Fruit fly (Drosophila melanogaster) whole organism, embryonic: ENCODE data around the gene qless.

Source experiments
- CG10462 ChIP-seq: fragments of 200-800 bp; sonication (Bioruptor generic); optimal IDR thresholded peaks from 2 replicates; lab custom pipeline; 2016; ENCODE audit warnings: missing biosample characterization, missing genetic modification characterization
- CG11456 ChIP-seq: fragments of 200-800 bp; sonication (Bioruptor generic); IDR thresholded peaks from 3 replicates; pipeline ENCODE4 v1.3.6; 2022; ENCODE audit warnings: missing biosample characterization, missing genetic modification characterization
- CG11560 ChIP-seq: fragments of 200-800 bp; sonication (Bioruptor generic); IDR thresholded peaks from 3 replicates; pipeline ENCODE4 v1.3.6; 2022; ENCODE audit warnings: missing biosample characterization, missing genetic modification characterization
- CG12155 ChIP-seq: fragments of 200-800 bp; sonication (Bioruptor generic); optimal IDR thresholded peaks from 3 replicates; lab custom pipeline; 2016; ENCODE audit warnings: missing biosample characterization, missing genetic modification characterization
- CG12236 ChIP-seq: fragments of 200-800 bp; sonication (Bioruptor generic); optimal IDR thresholded peaks from 2 replicates; lab custom pipeline; 2016; ENCODE audit warnings: missing biosample characterization, missing genetic modification characterization
- CG14050 ChIP-seq: fragments of 200-800 bp; sonication (Bioruptor generic); IDR thresholded peaks from 3 replicates; pipeline ENCODE4 v1.3.6; 2022; ENCODE audit warnings: missing biosample characterization, missing genetic modification characterization
- CG15073 ChIP-seq: fragments of 200-800 bp; sonication (Bioruptor generic); optimal IDR thresholded peaks from 2 replicates; lab custom pipeline; 2016; ENCODE audit warnings: missing biosample characterization, missing genetic modification characterization
- CG1603 ChIP-seq: fragments of 200-800 bp; sonication (Bioruptor generic); optimal IDR thresholded peaks from 2 replicates; lab custom pipeline; 2019; ENCODE audit warnings: missing biosample characterization, mild to moderate bottlenecking, missing genetic modification characterization, moderate library complexity
- CG17359 ChIP-seq: fragments of 200-800 bp; sonication (Bioruptor generic); optimal IDR thresholded peaks from 3 replicates; lab custom pipeline; 2018; ENCODE audit warnings: missing biosample characterization, mild to moderate bottlenecking, missing genetic modification characterization, moderate library complexity
- CG18262 ChIP-seq: fragments of 200-800 bp; optimal IDR thresholded peaks from 3 replicates; lab custom pipeline; 2019; ENCODE audit warnings: missing biosample characterization, mild to moderate bottlenecking, missing genetic modification characterization, moderate library complexity
- CG1832 ChIP-seq: fragments of 200-800 bp; sonication (Bioruptor generic); optimal IDR thresholded peaks from 2 replicates; lab custom pipeline; 2017; ENCODE audit warnings: missing biosample characterization, mild to moderate bottlenecking, missing genetic modification characterization, inconsistent platforms
- CG2712 ChIP-seq: fragments of 200-800 bp; optimal IDR thresholded peaks from 3 replicates; lab custom pipeline; 2019; ENCODE audit warnings: missing biosample characterization, mild to moderate bottlenecking, missing genetic modification characterization, moderate library complexity
- CG31224 ChIP-seq: fragments of 200-800 bp; sonication (Bioruptor generic); IDR thresholded peaks from 2 replicates; pipeline ENCODE4 v1.3.6; 2022; ENCODE audit warnings: missing biosample characterization, missing genetic modification characterization
- CG31441 ChIP-seq: fragments of 200-800 bp; sonication (Bioruptor generic); IDR thresholded peaks from 2 replicates; pipeline ENCODE4 v1.3.6; 2022; ENCODE audit warnings: missing biosample characterization, missing genetic modification characterization
- CG33557 ChIP-seq: fragments of 200-800 bp; sonication (Bioruptor generic); optimal IDR thresholded peaks from 2 replicates; lab custom pipeline; 2019; ENCODE audit warnings: missing biosample characterization, mild to moderate bottlenecking, missing genetic modification characterization, moderate library complexity
- CG3726 ChIP-seq: fragments of 200-800 bp; sonication (Bioruptor generic); IDR thresholded peaks from 3 replicates; pipeline ENCODE4, ENCODE4 v1.3.6; 2022; ENCODE audit warnings: missing biosample characterization, missing genetic modification characterization
- CG4707 ChIP-seq: fragments of 200-800 bp; sonication (Bioruptor generic); optimal IDR thresholded peaks from 2 replicates; lab custom pipeline; 2018; ENCODE audit warnings: missing biosample characterization, mild to moderate bottlenecking, missing genetic modification characterization, moderate library complexity
- CG4730 ChIP-seq: fragments of 200-800 bp; sonication (Bioruptor generic); IDR thresholded peaks from 2 replicates; pipeline ENCODE4 v1.3.6; 2022; ENCODE audit warnings: missing biosample characterization, missing genetic modification characterization
- CG6791 ChIP-seq: fragments of 200-800 bp; sonication (Bioruptor generic); IDR thresholded peaks from 3 replicates; pipeline ENCODE4 v1.3.6; 2022; ENCODE audit warnings: missing biosample characterization, missing genetic modification characterization; ENCODE audit not compliant: partially characterized antibody
- CG7786 ChIP-seq: fragments of 200-800 bp; sonication (Bioruptor generic); optimal IDR thresholded peaks from 2 replicates; lab custom pipeline; 2016; ENCODE audit warnings: missing biosample characterization, missing genetic modification characterization
- CG8089 ChIP-seq: fragments of 200-800 bp; sonication (Bioruptor generic); optimal IDR thresholded peaks from 3 replicates; lab custom pipeline; 2016; ENCODE audit warnings: missing biosample characterization, missing genetic modification characterization
- CG9727 ChIP-seq: fragments of 200-800 bp; sonication (Bioruptor generic); optimal IDR thresholded peaks from 3 replicates; lab custom pipeline; 2017; ENCODE audit warnings: missing biosample characterization, mild to moderate bottlenecking, missing genetic modification characterization
- Dip2 ChIP-seq: fragments of 200-800 bp; sonication (Bioruptor generic); IDR thresholded peaks from 2 replicates; pipeline ENCODE4 v1.3.6; 2022; ENCODE audit warnings: missing biosample characterization, missing genetic modification characterization
- Dref ChIP-seq: fragments of 200-800 bp; sonication (Bioruptor generic); IDR thresholded peaks from 2 replicates; pipeline ENCODE4 v1.3.6; 2022; ENCODE audit warnings: missing biosample characterization, missing genetic modification characterization
- Ets65A ChIP-seq: fragments of 200-800 bp; sonication (Bioruptor generic); peaks from one replicate; lab custom pipeline; 2016; ENCODE audit warnings: missing biosample characterization, missing genetic modification characterization
- HLH4C ChIP-seq: fragments of 200-800 bp; sonication (Bioruptor generic); IDR thresholded peaks from 3 replicates; pipeline ENCODE4 v1.3.6; 2022; ENCODE audit warnings: missing biosample characterization, missing genetic modification characterization; ENCODE audit not compliant: partially characterized antibody
- MESR4 ChIP-seq: fragments of 200-800 bp; sonication (Bioruptor generic); optimal IDR thresholded peaks from 2 replicates; lab custom pipeline; 2018; ENCODE audit warnings: missing biosample characterization, mild to moderate bottlenecking, missing genetic modification characterization, moderate library complexity
- Sry-δ ChIP-seq: fragments of 200-800 bp; sonication (Bioruptor generic); optimal IDR thresholded peaks from 2 replicates; lab custom pipeline; 2016; ENCODE audit warnings: missing biosample characterization, missing genetic modification characterization
- abd-A ChIP-seq: fragments of 200-800 bp; sonication (Bioruptor generic); optimal IDR thresholded peaks from 3 replicates; lab custom pipeline; 2019; ENCODE audit warnings: missing biosample characterization, mild to moderate bottlenecking, missing genetic modification characterization, moderate library complexity
- al ChIP-seq: fragments of 200-800 bp; sonication (Bioruptor generic); IDR thresholded peaks from 2 replicates; pipeline ENCODE4 v1.3.6; 2022; ENCODE audit warnings: missing biosample characterization, missing genetic modification characterization
- bab2 ChIP-seq: fragments of 200-800 bp; sonication (Bioruptor generic); optimal IDR thresholded peaks from 2 replicates; lab custom pipeline; 2016; ENCODE audit warnings: missing biosample characterization, missing genetic modification characterization
- bigmax ChIP-seq: fragments of 200-800 bp; sonication (Bioruptor generic); optimal IDR thresholded peaks from 2 replicates; lab custom pipeline; 2018; ENCODE audit warnings: missing biosample characterization, mild to moderate bottlenecking, missing genetic modification characterization
- cad ChIP-seq: fragments of >200 bp; optimal IDR thresholded peaks from 2 replicates; lab custom pipeline; 2017; ENCODE audit warnings: missing biosample characterization, missing genetic modification characterization
- chn ChIP-seq: fragments of 200-800 bp; sonication (Bioruptor generic); optimal IDR thresholded peaks from 2 replicates; lab custom pipeline; 2016; ENCODE audit warnings: missing biosample characterization, missing genetic modification characterization
- ci ChIP-seq: fragments of 200-800 bp; sonication (Bioruptor generic); IDR thresholded peaks from 3 replicates; pipeline ENCODE4 v1.3.6; 2022; ENCODE audit warnings: missing biosample characterization, missing genetic modification characterization
- crol ChIP-seq: fragments of 200-800 bp; sonication (Bioruptor generic); IDR thresholded peaks from 2 replicates; pipeline ENCODE4 v1.3.6; 2022; ENCODE audit warnings: missing biosample characterization, missing genetic modification characterization
- danr ChIP-seq: fragments of 200-800 bp; sonication (Bioruptor generic); IDR thresholded peaks from 2 replicates; pipeline ENCODE4 v1.3.6; 2022; ENCODE audit warnings: missing biosample characterization, missing genetic modification characterization
- ems ChIP-seq: fragments of 200-800 bp; sonication (Bioruptor generic); optimal IDR thresholded peaks from 3 replicates; lab custom pipeline; 2016; ENCODE audit warnings: missing biosample characterization, missing genetic modification characterization
- esg ChIP-seq: fragments of 200-800 bp; sonication (Bioruptor generic); conservative IDR thresholded peaks from 2 replicates; pipeline ENCODE4 v1.3.6; 2022; ENCODE audit warnings: missing biosample characterization, missing genetic modification characterization
- exex ChIP-seq: fragments of 200-800 bp; sonication (Bioruptor generic); optimal IDR thresholded peaks from 4 replicates; lab custom pipeline; 2018; ENCODE audit warnings: missing biosample characterization, mild to moderate bottlenecking, missing genetic modification characterization, moderate library complexity
- gt ChIP-seq: fragments of 200-800 bp; sonication (Bioruptor generic); IDR thresholded peaks from 2 replicates; pipeline ENCODE4 v1.3.6; 2022; ENCODE audit warnings: missing biosample characterization, missing genetic modification characterization
- hbn ChIP-seq: fragments of 200-800 bp; sonication (Bioruptor generic); IDR thresholded peaks from 2 replicates; pipeline ENCODE4 v1.3.6; 2022; ENCODE audit warnings: missing biosample characterization, missing genetic modification characterization; ENCODE audit not compliant: partially characterized antibody
- inv ChIP-seq: fragments of 200-800 bp; sonication (Bioruptor generic); IDR thresholded peaks from 2 replicates; pipeline ENCODE4 v1.3.6; 2022; ENCODE audit warnings: missing biosample characterization, missing genetic modification characterization; ENCODE audit not compliant: partially characterized antibody
- lola ChIP-seq, 3 experiments: fragments of >200 bp in 2 of 3; fragments of 200-800 bp in 1 of 3; sonication (Bioruptor generic) in 1 of 3; optimal IDR thresholded peaks; 2 replicates each; lab custom pipeline; 2017 to 2019; ENCODE audit warnings: missing biosample characterization in 3 of 3, missing genetic modification characterization in 3 of 3, mild to moderate bottlenecking in 1 of 3, moderate library complexity in 1 of 3
- luna ChIP-seq: fragments of 200-800 bp; sonication (Bioruptor generic); optimal IDR thresholded peaks from 2 replicates; lab custom pipeline; 2016; ENCODE audit warnings: missing biosample characterization, missing genetic modification characterization
- ro ChIP-seq: fragments of 200-800 bp; sonication (Bioruptor generic); IDR thresholded peaks from 2 replicates; pipeline ENCODE4 v1.3.6; 2022; ENCODE audit warnings: missing biosample characterization, missing genetic modification characterization
- sc ChIP-seq, 3 experiments: fragments of >200 bp in 2 of 3; fragments of 200-800 bp in 1 of 3; sonication (Bioruptor generic) in 1 of 3; optimal IDR thresholded peaks; 2 replicates in 2 of 3; 3 replicates in 1 of 3; lab custom pipeline; 2017; ENCODE audit warnings: mild to moderate bottlenecking in 1 of 3, missing biosample characterization in 1 of 3, missing genetic modification characterization in 1 of 3, missing genetic modification reagents in 1 of 3
- sug ChIP-seq: fragments of 200-800 bp; optimal IDR thresholded peaks from 2 replicates; lab custom pipeline; 2019; ENCODE audit warnings: missing biosample characterization, mild to moderate bottlenecking, missing genetic modification characterization, moderate library complexity
- usp ChIP-seq: fragments of >200 bp; optimal IDR thresholded peaks from 2 replicates; lab custom pipeline; 2017; ENCODE audit warnings: missing biosample characterization, missing genetic modification characterization

Gene qless

DNA sequence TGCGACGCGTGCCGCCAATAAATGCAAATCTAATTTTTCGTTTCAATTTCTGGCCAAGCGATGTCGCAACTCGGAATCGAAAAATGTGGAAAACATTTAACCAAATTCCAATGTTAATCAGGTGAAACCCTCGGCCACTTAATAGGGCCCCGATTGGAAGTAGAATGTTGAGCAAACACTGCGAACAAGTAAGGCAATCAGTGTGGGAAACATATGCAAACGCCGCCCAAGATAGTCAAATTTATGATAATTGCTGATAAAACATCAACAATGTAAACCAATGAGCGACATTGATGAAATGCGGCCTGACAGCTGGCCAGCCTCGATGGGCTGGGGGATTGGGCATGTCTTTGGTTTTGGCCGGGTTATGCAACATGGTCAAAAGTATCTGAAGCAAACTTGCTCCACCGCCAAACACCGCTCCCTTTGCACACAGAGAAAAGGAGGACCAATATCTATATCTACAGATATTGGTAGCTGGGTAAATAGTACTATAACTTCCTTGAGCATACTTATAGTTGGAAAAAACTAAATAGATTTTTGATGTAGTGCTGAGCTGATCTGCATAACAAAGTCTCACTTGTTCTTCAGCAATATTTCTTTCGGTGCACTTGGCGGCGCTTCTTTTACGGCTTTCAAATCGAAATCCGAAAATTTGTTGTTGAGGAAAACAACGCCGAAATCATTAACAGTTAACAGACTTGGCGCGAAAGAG is 5.0 kb downstream of the qless start (continued):
- peak; percentile 84 for TF ChIP-seq CG1603 (tag; lab: Kevin White, UChicago)
- TF ChIP-seq CG14050 (GFP tag; lab: Robert Waterston, UW) = peak; percentile 70; the same call in 2 of the 3 replicates
- TF ChIP-seq CG7786 (GFP tag; lab: Kevin White, UChicago) = peak; percentile 42
- peak; percentile 73 for TF ChIP-seq esg (GFP tag; lab: Robert Waterston, UW)
- TF ChIP-seq HLH4C (GFP tag; lab: Robert Waterston, UW) = no peak
- peak; percentile 79 for TF ChIP-seq abd-A
- no peak for TF ChIP-seq CG1832 (GFP tag; lab: Kevin White, UChicago)
- TF ChIP-seq exex (tag; lab: Kevin White, UChicago) = no peak
- TF ChIP-seq lola (GFP tag; optimal IDR thresholded peaks at IDR 0.05; lab: Kevin White, UChicago) = peak in 1 of 3 experiments; percentile 60
- peak; percentile 45 for TF ChIP-seq ems (GFP tag; lab: Kevin White, UChicago)
- no peak for TF ChIP-seq CG31224
- TF ChIP-seq CG15073 (GFP tag; lab: Kevin White, UChicago) = no peak
- no peak for TF ChIP-seq Dip2 (GFP tag; lab: Robert Waterston, UW)
- peak; percentile 54; the same call in 1 of the 3 replicates for TF ChIP-seq CG3726 (GFP tag; lab: Robert Waterston, UW)
- TF ChIP-seq CG31441 (GFP tag; lab: Robert Waterston, UW) = peak; percentile 85
- TF ChIP-seq CG10462 (GFP tag; lab: Kevin White, UChicago) = peak; percentile 32
- peak; percentile 24 for TF ChIP-seq CG12155 (GFP tag; lab: Kevin White, UChicago)
- peak; percentile 59; the same call in 1 of the 2 replicates for TF ChIP-seq danr
- peak; percentile 40 for TF ChIP-seq CG8089 (GFP tag; lab: Kevin White, UChicago)
- peak; percentile 89 for TF ChIP-seq ci (GFP tag; lab: Robert Waterston, UW)
- TF ChIP-seq MESR4 (GFP tag; lab: Kevin White, UChicago) = no peak
- TF ChIP-seq sc (optimal IDR thresholded peaks at IDR 0.05; lab: Kevin White, UChicago) = no peak
- peak; percentile 47 for TF ChIP-seq sc (GFP tag; optimal IDR thresholded peaks at IDR 0.05; lab: Kevin White, UChicago)
- TF ChIP-seq hbn (GFP tag; lab: Robert Waterston, UW) = no peak
- TF ChIP-seq sug (tag; lab: Kevin White, UChicago) = peak; percentile 54
- peak; percentile 20 for TF ChIP-seq Sry-δ (GFP tag; lab: Kevin White, UChicago)
- TF ChIP-seq CG4730 (GFP tag; lab: Robert Waterston, UW) = peak; percentile 62
- TF ChIP-seq CG11560 (tag; lab: Robert Waterston, UW) = 0 out of 3 replicates have a peak, but pooled peaks have one; percentile 22
- no peak for TF ChIP-seq CG33557
- peak; percentile 48; the same call in 1 of the 2 replicates for TF ChIP-seq gt (GFP tag; lab: Robert Waterston, UW)
- 0 out of 2 replicates have a peak, but pooled peaks have one; percentile 21 for TF ChIP-seq al
- TF ChIP-seq CG18262 (tag; lab: Kevin White, UChicago) = peak; percentile 80
- no peak for TF ChIP-seq CG12236 (GFP tag; lab: Kevin White, UChicago)
- TF ChIP-seq Ets65A = peak; percentile 92
- no peak for TF ChIP-seq usp (GFP tag; lab: Kevin White, UChicago)
- TF ChIP-seq Dref (GFP tag; lab: Robert Waterston, UW) = no peak
- TF ChIP-seq cad (GFP tag; lab: Kevin White, UChicago) = no peak
- TF ChIP-seq CG11456 (GFP tag; lab: Robert Waterston, UW) = peak; percentile 67; the same call in 2 of the 3 replicates
- peak; percentile 45 for TF ChIP-seq CG4707 (GFP tag; lab: Kevin White, UChicago)
- TF ChIP-seq chn (GFP tag; lab: Kevin White, UChicago) = peak; percentile 38
- no peak for TF ChIP-seq crol (GFP tag; lab: Robert Waterston, UW)
- TF ChIP-seq bigmax (GFP tag; lab: Kevin White, UChicago) = no peak
- no peak for TF ChIP-seq ro (GFP tag; lab: Robert Waterston, UW)
- TF ChIP-seq CG2712 = peak; percentile 84
- TF ChIP-seq CG6791 (GFP tag; lab: Robert Waterston, UW) = no peak
- peak; percentile 73 for TF ChIP-seq bab2 (GFP tag; lab: Kevin White, UChicago)
- no peak for TF ChIP-seq inv
- peak; percentile 88 for TF ChIP-seq CG17359
- no peak for TF ChIP-seq CG9727 (GFP tag; lab: Kevin White, UChicago)
- no peak for TF ChIP-seq luna (GFP tag; lab: Kevin White, UChicago)
